Fruit fly (Drosophila melanogaster): ENCODE measurements around the gene ERR.

DNA sequence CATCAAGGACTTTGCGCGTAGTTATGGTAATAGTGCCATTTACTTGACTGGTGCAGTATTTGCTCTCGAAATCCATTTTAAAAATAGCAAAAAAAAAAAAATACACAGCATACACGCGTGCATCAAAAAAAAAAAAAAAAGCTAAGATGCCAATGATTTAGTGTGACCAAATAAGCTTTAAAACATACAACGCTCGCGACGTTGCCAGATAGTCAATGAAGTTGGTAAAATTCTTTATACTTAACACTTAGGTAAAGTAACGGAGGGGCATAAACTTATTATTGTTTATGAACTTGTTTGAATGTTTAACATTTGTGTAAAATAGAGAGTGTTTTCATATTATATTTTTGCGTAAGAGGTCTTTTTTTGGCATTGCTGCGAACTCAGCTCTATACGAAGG is 24.1 kb upstream of the ERR start, which contains the start of gene tut:
- TF ChIP-seq ERR (GFP tag; optimal IDR thresholded peaks at IDR 0.05) (no peak), gfzf (GFP tag; optimal IDR thresholded peaks at IDR 0.05) (peak; percentile 37), croc (GFP tag; conservative IDR thresholded peaks at IDR 0.05) (no peak), CG2712 (tag; optimal IDR thresholded peaks at IDR 0.05) (no peak), chn (GFP tag; optimal IDR thresholded peaks at IDR 0.05) (no peak), CG7357 (GFP tag; IDR thresholded peaks at IDR 0.05) (no peak), CG10654 (GFP tag; optimal IDR thresholded peaks at IDR 0.05) (no peak), fru (optimal IDR thresholded peaks at IDR 0.05) (no peak), CG7271 (tag; optimal IDR thresholded peaks at IDR 0.05) (no peak), CG30431 (GFP tag; optimal IDR thresholded peaks at IDR 0.05) (no peak), Optix (GFP tag; IDR thresholded peaks at IDR 0.05) (no peak), CG10209 (GFP tag; optimal IDR thresholded peaks at IDR 0.05) (no peak), abd-A (tag; optimal IDR thresholded peaks at IDR 0.05) (no peak), z (GFP tag; IDR thresholded peaks at IDR 0.05) (no peak)

Data from whole organism, embryonic.